Worm (Caenorhabditis elegans): ENCODE data around the gene F34H10.5.

DNA sequence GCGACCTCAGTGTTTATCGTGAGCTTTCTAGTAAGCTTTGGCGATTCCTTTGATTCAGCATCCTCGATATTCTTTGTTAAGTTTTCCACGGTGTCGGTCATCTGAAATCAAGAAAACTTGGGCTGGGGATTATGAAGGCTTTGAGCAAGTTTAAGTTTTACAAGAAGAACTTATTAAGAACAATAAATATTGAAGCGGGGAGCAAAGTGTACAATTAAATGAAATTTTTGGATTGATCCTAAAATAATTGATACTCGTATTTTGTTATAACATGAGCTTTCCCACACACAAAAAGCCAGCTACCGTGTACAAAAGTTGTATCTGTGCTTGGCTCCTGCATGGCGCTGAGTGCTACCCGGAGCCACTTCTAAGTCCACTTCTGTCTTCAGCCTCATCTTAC, 551 bp upstream of the F34H10.5 start, which contains the start of gene F34H10.3:
- TF ChIP-seq dao-5 (tag; optimal IDR thresholded peaks at IDR 0.05) (no peak), him-1 (tag; optimal IDR thresholded peaks at IDR 0.05) (no peak), W03F9.2 (tag; optimal IDR thresholded peaks at IDR 0.05) (no peak)
